Worm (Caenorhabditis elegans) whole organism, L3 larva: ENCODE measurements around the gene C35D10.10.
A peak's percentile ranks its signal among the peaks of the same experiment; 100 is the strongest.

ENCODE experiments used
- elt-2 ChIP-seq: sonication (generic microtip); optimal IDR thresholded peaks from 2 replicates; lab custom pipeline; 2016; ENCODE audit warnings: missing genetic modification reagents, mild to moderate bottlenecking, missing genetic modification characterization, missing compliant biosample characterization
- nhr-11 ChIP-seq: fragments of 150-350 bp; optimal IDR thresholded peaks from 2 replicates; lab custom pipeline; 2014; ENCODE audit warnings: missing biosample characterization, missing genetic modification characterization
- nhr-23 ChIP-seq: fragments of 150-350 bp; optimal IDR thresholded peaks from 2 replicates; lab custom pipeline; 2014; ENCODE audit warnings: missing biosample characterization, missing genetic modification reagents, missing genetic modification characterization
- nhr-25 ChIP-seq: sonication (generic microtip); optimal IDR thresholded peaks from 2 replicates; lab custom pipeline; 2017; ENCODE audit warnings: missing biosample characterization, missing genetic modification characterization
- nhr-76 ChIP-seq: fragments of 150-350 bp; sonication (generic microtip); optimal IDR thresholded peaks from 5 replicates; lab custom pipeline; 2014; ENCODE audit warnings: missing biosample characterization, missing genetic modification characterization
- sea-2 ChIP-seq: fragments of 150-350 bp; sonication (generic microtip); optimal IDR thresholded peaks from 4 replicates; lab custom pipeline; 2014; ENCODE audit warnings: missing biosample characterization, missing genetic modification reagents, missing genetic modification characterization
- zag-1 ChIP-seq: fragments of 150-350 bp; optimal IDR thresholded peaks from 2 replicates; lab custom pipeline; 2014; ENCODE audit warnings: missing biosample characterization, missing genetic modification characterization

DNA sequence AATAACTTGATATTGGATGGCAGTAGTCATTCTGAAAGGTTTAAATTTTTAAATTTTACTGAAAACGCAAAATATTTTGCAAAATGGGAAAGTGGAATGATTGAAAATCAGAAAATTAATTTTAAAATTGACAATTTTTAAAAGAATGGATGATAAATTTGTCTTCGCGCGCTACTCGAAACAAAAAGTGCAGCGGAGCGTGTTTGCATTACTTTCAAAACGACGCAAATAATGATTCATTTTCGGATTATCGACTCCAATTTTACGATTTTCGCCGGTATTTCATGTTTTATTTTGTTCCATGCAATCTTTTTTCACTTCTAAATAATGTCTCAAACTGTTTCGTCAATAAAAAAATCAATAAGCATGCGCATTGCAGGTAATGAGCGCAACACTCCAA, 16.7 kb upstream of the C35D10.10 start, which contains the start of the genes tost-1 and arx-6:
- TF ChIP-seq nhr-11 (no peak), zag-1 (no peak), nhr-76 (tag; lab: Kevin White, UChicago) (no peak), nhr-25 (no peak), elt-2 (tag; lab: Kevin White, UChicago) (peak; percentile 3), sea-2 (GFP tag; lab: Kevin White, UChicago) (no peak), nhr-23 (no peak)
